Fruit fly (Drosophila melanogaster): ENCODE data around the gene AttD.

Gene AttD

DNA sequence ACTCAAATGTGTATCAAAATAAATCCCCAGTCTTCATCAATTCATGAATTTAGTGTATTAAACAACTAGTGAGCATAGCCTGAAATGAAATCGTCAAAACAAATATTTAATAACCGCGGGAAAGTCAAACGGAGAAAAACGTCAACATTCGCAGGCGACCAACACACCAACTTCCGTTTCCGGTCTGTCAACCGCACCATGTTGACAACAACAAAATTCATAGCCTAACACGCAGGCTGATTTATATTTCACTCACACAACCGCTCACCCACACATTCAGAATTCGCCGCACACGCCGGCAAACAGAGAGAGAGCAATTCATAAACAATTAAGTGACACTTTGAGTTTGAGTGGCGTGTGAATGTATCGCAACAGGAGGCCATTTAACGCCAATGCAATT, 30.0 kb downstream of the AttD start (continued):
- TF ChIP-seq corto (GFP tag; optimal IDR thresholded peaks at IDR 0.05): no peak
- TF ChIP-seq CG1529 (GFP tag; optimal IDR thresholded peaks at IDR 0.05): peak; percentile 37
- TF ChIP-seq CG6813 (GFP tag; optimal IDR thresholded peaks at IDR 0.05): peak; percentile 17
- TF ChIP-seq bcd (GFP tag; optimal IDR thresholded peaks at IDR 0.05): peak; percentile 3
- TF ChIP-seq Ets97D (GFP tag; optimal IDR thresholded peaks at IDR 0.05): peak; percentile 96
- peak; percentile 43 for TF ChIP-seq nerfin-1 (tag; optimal IDR thresholded peaks at IDR 0.05)
- TF ChIP-seq Doc2 (GFP tag; IDR thresholded peaks at IDR 0.05): no peak
- peak in 1 of 2 experiments; percentile 46 for TF ChIP-seq bsh (GFP tag; optimal IDR thresholded peaks at IDR 0.05)
- peak; percentile 7 for TF ChIP-seq sqz (GFP tag; optimal IDR thresholded peaks at IDR 0.05)
- peak; percentile 22 for TF ChIP-seq CG9727 (GFP tag; optimal IDR thresholded peaks at IDR 0.05)
- TF ChIP-seq Oli (tag; optimal IDR thresholded peaks at IDR 0.05): peak; percentile 5
- no peak for TF ChIP-seq CG10321 (GFP tag; IDR thresholded peaks at IDR 0.05)
- peak; percentile 38 for TF ChIP-seq gsb-n (tag; optimal IDR thresholded peaks at IDR 0.05)
- TF ChIP-seq PHDP (tag; optimal IDR thresholded peaks at IDR 0.05): peak; percentile 64
- no peak for TF ChIP-seq Abd-B (GFP tag; optimal IDR thresholded peaks at IDR 0.05)
- peak; percentile 57 for TF ChIP-seq CG17385 (GFP tag; optimal IDR thresholded peaks at IDR 0.05)
- TF ChIP-seq ewg (GFP tag; optimal IDR thresholded peaks at IDR 0.05): peak; percentile 15
- TF ChIP-seq fd64A (GFP tag; optimal IDR thresholded peaks at IDR 0.05): peak; percentile 31
- TF ChIP-seq Lhr (GFP tag; optimal IDR thresholded peaks at IDR 0.05): peak; percentile 20
- TF ChIP-seq CG7928 (GFP tag; optimal IDR thresholded peaks at IDR 0.05): no peak
- TF ChIP-seq CG3726 (GFP tag; IDR thresholded peaks at IDR 0.05): no peak
- no peak for TF ChIP-seq CG12155 (GFP tag; optimal IDR thresholded peaks at IDR 0.05)
- peak; percentile 56 for TF ChIP-seq CG1603 (tag; optimal IDR thresholded peaks at IDR 0.05)
- peak; percentile 89 for TF ChIP-seq ci (GFP tag; IDR thresholded peaks at IDR 0.05)
- TF ChIP-seq CG8388 (GFP tag; optimal IDR thresholded peaks at IDR 0.05): peak; percentile 48
- no peak for TF ChIP-seq bigmax (GFP tag; optimal IDR thresholded peaks at IDR 0.05)
- no peak for TF ChIP-seq Tbp (GFP tag; optimal IDR thresholded peaks at IDR 0.05)
- no peak for TF ChIP-seq slbo (GFP tag; IDR thresholded peaks at IDR 0.05)
- no peak for TF ChIP-seq sima (GFP tag; optimal IDR thresholded peaks at IDR 0.05)
- no peak for TF ChIP-seq ro (GFP tag; IDR thresholded peaks at IDR 0.05)
- no peak for TF ChIP-seq Atf-2 (GFP tag; optimal IDR thresholded peaks at IDR 0.05)
- no peak for TF ChIP-seq Dad (GFP tag; optimal IDR thresholded peaks at IDR 0.05)
- TF ChIP-seq CG9876 (GFP tag; optimal IDR thresholded peaks at IDR 0.05): no peak
- TF ChIP-seq Mrtf (GFP tag; IDR thresholded peaks at IDR 0.05): no peak
- no peak for TF ChIP-seq Drgx (GFP tag; IDR thresholded peaks at IDR 0.05)
- TF ChIP-seq HLHmδ (GFP tag; optimal IDR thresholded peaks at IDR 0.05): peak; percentile 88
- TF ChIP-seq CG10267 (tag; optimal IDR thresholded peaks at IDR 0.05): peak; percentile 10
- TF ChIP-seq CG9437 (GFP tag; optimal IDR thresholded peaks at IDR 0.05): peak; percentile 1
- no peak for TF ChIP-seq lov (optimal IDR thresholded peaks at IDR 0.05)
- TF ChIP-seq lov (GFP tag; IDR thresholded peaks at IDR 0.05): peak; percentile 77; the same call in 2 of the 3 replicates
- TF ChIP-seq CoRest (tag; optimal IDR thresholded peaks at IDR 0.05): peak; percentile 33
- no peak for TF ChIP-seq CG15269 (tag; optimal IDR thresholded peaks at IDR 0.05)

DNA sequence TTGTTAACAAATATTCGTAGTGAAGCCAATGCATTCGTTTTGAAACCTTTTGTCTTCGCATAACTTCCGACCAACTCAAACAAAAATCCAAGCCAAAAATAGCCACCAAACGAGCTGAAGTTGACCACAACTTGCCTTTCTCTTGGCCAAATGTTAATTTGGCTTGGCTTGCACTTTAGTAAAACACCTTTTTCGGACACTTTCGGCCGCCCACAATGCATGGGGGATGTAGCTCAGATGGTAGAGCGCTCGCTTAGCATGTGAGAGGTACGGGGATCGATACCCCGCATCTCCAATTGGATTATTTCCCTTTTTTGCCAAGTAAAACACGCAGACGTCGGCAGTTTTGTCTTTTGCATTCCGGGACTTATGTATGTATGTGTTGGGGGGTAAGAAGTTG, 31.9 kb downstream of the AttD start:
- 0 out of 2 replicates have a peak, but pooled peaks have one; percentile 18 for TF ChIP-seq Bgb (GFP tag; IDR thresholded peaks at IDR 0.05; ENCODE audit: partially characterized antibody)
- 0 out of 2 replicates have a peak, but pooled peaks have one; percentile 27 for TF ChIP-seq nerfin-2 (GFP tag; IDR thresholded peaks at IDR 0.05; ENCODE audit: partially characterized antibody)
- 0 out of 3 replicates have a peak, but pooled peaks have one; percentile 13 for TF ChIP-seq Opbp (GFP tag; IDR thresholded peaks at IDR 0.05; ENCODE audit: partially characterized antibody)
- 0 out of 2 replicates have a peak, but pooled peaks have one; percentile 12 for TF ChIP-seq ato (GFP tag; IDR thresholded peaks at IDR 0.05; ENCODE audit: partially characterized antibody)
- TF ChIP-seq HLH4C (GFP tag; IDR thresholded peaks at IDR 0.05; ENCODE audit: partially characterized antibody): 0 out of 3 replicates have a peak, but pooled peaks have one; percentile 48
- peak; percentile 48; the same call in 1 of the 3 replicates for TF ChIP-seq CG6791 (GFP tag; IDR thresholded peaks at IDR 0.05; ENCODE audit: partially characterized antibody)
- TF ChIP-seq ac (GFP tag; optimal IDR thresholded peaks at IDR 0.05): no peak
- no peak for TF ChIP-seq cg (GFP tag; optimal IDR thresholded peaks at IDR 0.05)
- peak; percentile 89 for TF ChIP-seq Bdp1 (GFP tag; optimal IDR thresholded peaks at IDR 0.05)
- no peak for TF ChIP-seq E2f2 (GFP tag; IDR thresholded peaks at IDR 0.05)
